Worm (Caenorhabditis elegans) whole organism, L4 larva: Measurements from ENCODE around the gene K02E11.7.

Source experiments
- ZK546.5 ChIP-seq, 2 experiments: sonication (generic microtip); optimal IDR thresholded peaks; 2 replicates each; lab custom pipeline; 2017; ENCODE audit warnings: missing biosample characterization in 2 of 2, missing genetic modification characterization in 2 of 2
- unc-130 ChIP-seq: sonication (generic microtip); optimal IDR thresholded peaks from 2 replicates; lab custom pipeline; 2016; ENCODE audit warnings: missing genetic modification reagents, missing genetic modification characterization, missing compliant biosample characterization

ce11 chrV:14212813-14213212 lies 41.3 kb downstream of the K02E11.7 start:
- TF ChIP-seq unc-130 (GFP tag; lab: Kevin White, UChicago) (no peak), ZK546.5 (tag; optimal IDR thresholded peaks at IDR 0.05; lab: Kevin White, UChicago) (no peak)
